Fruit fly (Drosophila melanogaster): ENCODE measurements around the gene CG31709.
A peak's percentile ranks its signal among the peaks of the same experiment; 100 is the strongest.

Gene CG31709

dm6 chr2L:9613006-9613690 is 33.7 kb upstream of the CG31709 start, which contains the start of gene Trx2 (continued):
- peak; percentile 23 for TF ChIP-seq lilli (GFP tag; optimal IDR thresholded peaks at IDR 0.05)
- no peak for TF ChIP-seq CG10462 (GFP tag; optimal IDR thresholded peaks at IDR 0.05)
- no peak for TF ChIP-seq crol (GFP tag; IDR thresholded peaks at IDR 0.05)
- no peak for TF ChIP-seq Hey (tag; optimal IDR thresholded peaks at IDR 0.05)
- TF ChIP-seq dmrt99B (tag; optimal IDR thresholded peaks at IDR 0.05): no peak
- 0 out of 2 replicates have a peak, but pooled peaks have one; percentile 6 for TF ChIP-seq CG6689 (GFP tag; IDR thresholded peaks at IDR 0.05)
- TF ChIP-seq Ets65A (GFP tag): no peak
- peak; percentile 61 for TF ChIP-seq CG18599 (GFP tag; optimal IDR thresholded peaks at IDR 0.05)
- peak; percentile 64 for TF ChIP-seq Hand (GFP tag; optimal IDR thresholded peaks at IDR 0.05)
- no peak for TF ChIP-seq CG17328 (GFP tag; IDR thresholded peaks at IDR 0.05)
- peak; percentile 51 for TF ChIP-seq scrt (GFP tag; optimal IDR thresholded peaks at IDR 0.05)
- no peak; the same call in 1 of the 2 replicates for TF ChIP-seq inv (GFP tag; IDR thresholded peaks at IDR 0.05; ENCODE audit: partially characterized antibody)
- no peak for TF ChIP-seq zfh1 (GFP tag; IDR thresholded peaks at IDR 0.05)
- no peak for TF ChIP-seq CG4617 (GFP tag; optimal IDR thresholded peaks at IDR 0.05; ENCODE audit: borderline replicate concordance)
- TF ChIP-seq CG3726 (GFP tag; IDR thresholded peaks at IDR 0.05): no peak
- peak; percentile 12; the same call in 1 of the 2 replicates for TF ChIP-seq Drgx (GFP tag; IDR thresholded peaks at IDR 0.05)
- TF ChIP-seq Taf1 (GFP tag; IDR thresholded peaks at IDR 0.05): no peak
- no peak for TF ChIP-seq corto (GFP tag; optimal IDR thresholded peaks at IDR 0.05)
- peak; percentile 24 for TF ChIP-seq CG15514 (GFP tag; optimal IDR thresholded peaks at IDR 0.05)
- no peak for TF ChIP-seq kah (GFP tag; optimal IDR thresholded peaks at IDR 0.05)
- TF ChIP-seq amos (GFP tag; IDR thresholded peaks at IDR 0.05; ENCODE audit: partially characterized antibody): peak; percentile 3; the same call in 1 of the 2 replicates
- no peak for TF ChIP-seq z (GFP tag; IDR thresholded peaks at IDR 0.05)
- TF ChIP-seq Jarid2 (GFP tag; optimal IDR thresholded peaks at IDR 0.05): peak; percentile 84
- TF ChIP-seq ro (GFP tag; IDR thresholded peaks at IDR 0.05): no peak
- peak; percentile 51 for TF ChIP-seq CG12659 (GFP tag; optimal IDR thresholded peaks at IDR 0.05)
- no peak for TF ChIP-seq tx (GFP tag; optimal IDR thresholded peaks at IDR 0.05)
- TF ChIP-seq cwo (GFP tag; optimal IDR thresholded peaks at IDR 0.05): peak; percentile 18
- TF ChIP-seq CG1529 (GFP tag; optimal IDR thresholded peaks at IDR 0.05): peak; percentile 16
- TF ChIP-seq sima (GFP tag; optimal IDR thresholded peaks at IDR 0.05): no peak
- TF ChIP-seq YL-1 (GFP tag; optimal IDR thresholded peaks at IDR 0.05): peak; percentile 79
- TF ChIP-seq stc (GFP tag; IDR thresholded peaks at IDR 0.05): peak; percentile 15; the same call in 1 of the 2 replicates
- TF ChIP-seq gcm (GFP tag; optimal IDR thresholded peaks at IDR 0.05): peak; percentile 40
- TF ChIP-seq nerfin-2 (GFP tag; IDR thresholded peaks at IDR 0.05; ENCODE audit: partially characterized antibody): no peak
- no peak for TF ChIP-seq C15 (GFP tag; IDR thresholded peaks at IDR 0.05)
- TF ChIP-seq Dip2 (GFP tag; IDR thresholded peaks at IDR 0.05): peak; percentile 88; the same call in 1 of the 2 replicates
- peak; percentile 70 for TF ChIP-seq CG10543 (GFP tag; optimal IDR thresholded peaks at IDR 0.05)
- no peak for TF ChIP-seq CG3065 (GFP tag; optimal IDR thresholded peaks at IDR 0.05)
- TF ChIP-seq Hr78 (GFP tag; optimal IDR thresholded peaks at IDR 0.05): peak in 1 of 2 experiments; percentile 99
- no peak for TF ChIP-seq CG14710 (tag; optimal IDR thresholded peaks at IDR 0.05)
- TF ChIP-seq CG4360 (GFP tag; IDR thresholded peaks at IDR 0.05): peak; percentile 6; the same call in 1 of the 2 replicates
- peak; percentile 56 for TF ChIP-seq gro (GFP tag; optimal IDR thresholded peaks at IDR 0.05)
- TF ChIP-seq vnd (GFP tag; IDR thresholded peaks at IDR 0.05; ENCODE audit: partially characterized antibody): no peak
- TF ChIP-seq HmgD (GFP tag; optimal IDR thresholded peaks at IDR 0.05): no peak
- TF ChIP-seq CG8290 (GFP tag; optimal IDR thresholded peaks at IDR 0.05): no peak
- TF ChIP-seq CG8290 (tag; optimal IDR thresholded peaks at IDR 0.05): no peak
- peak; percentile 56; the same call in 1 of the 2 replicates for TF ChIP-seq bbx (GFP tag; IDR thresholded peaks at IDR 0.05; ENCODE audit: partially characterized antibody)
- TF ChIP-seq CG17802 (tag; optimal IDR thresholded peaks at IDR 0.05): no peak
- TF ChIP-seq Bgb (GFP tag; IDR thresholded peaks at IDR 0.05; ENCODE audit: partially characterized antibody): peak; percentile 57; the same call in 1 of the 2 replicates
- TF ChIP-seq slou (GFP tag; optimal IDR thresholded peaks at IDR 0.05): no peak

All from whole organism, embryonic.